Fruit fly (Drosophila melanogaster) whole organism, embryonic: ENCODE measurements around the gene CG15283.

ENCODE experiments used
- Asciz ChIP-seq: fragments of 200-800 bp; sonication (Bioruptor generic); optimal IDR thresholded peaks from 2 replicates; lab custom pipeline; 2017; ENCODE audit warnings: missing biosample characterization, mild to moderate bottlenecking, missing genetic modification characterization, missing genetic modification reagents
- Awh ChIP-seq: fragments of 200-800 bp; sonication (Bioruptor generic); IDR thresholded peaks from 2 replicates; pipeline ENCODE4, ENCODE4 v1.3.6; 2022; ENCODE audit warnings: missing biosample characterization, missing genetic modification characterization
- BEAF-32 ChIP-seq: fragments of 200-800 bp; sonication (Bioruptor generic); optimal IDR thresholded peaks from 3 replicates; lab custom pipeline; 2017; ENCODE audit warnings: missing biosample characterization, missing genetic modification characterization, mild to moderate bottlenecking, moderate library complexity, missing genetic modification reagents
- C15 ChIP-seq: fragments of 200-800 bp; sonication (Bioruptor generic); IDR thresholded peaks from 3 replicates; pipeline ENCODE4 v1.3.6; 2022; ENCODE audit warnings: missing biosample characterization, missing genetic modification characterization
- CG10274 ChIP-seq: fragments of 200-800 bp; sonication (Bioruptor generic); optimal IDR thresholded peaks from 3 replicates; lab custom pipeline; 2017; ENCODE audit warnings: missing biosample characterization, mild to moderate bottlenecking, missing genetic modification characterization
- CG11723 ChIP-seq: fragments of 200-800 bp; sonication (Bioruptor generic); optimal IDR thresholded peaks from 2 replicates; lab custom pipeline; 2017; ENCODE audit warnings: missing biosample characterization, mild to moderate bottlenecking, missing genetic modification characterization
- CG12071 ChIP-seq: fragments of 200-800 bp; sonication (Bioruptor generic); optimal IDR thresholded peaks from 3 replicates; lab custom pipeline; 2018; ENCODE audit warnings: missing biosample characterization, mild to moderate bottlenecking, missing genetic modification characterization
- CG1233 ChIP-seq: fragments of 200-800 bp; sonication (Bioruptor generic); optimal IDR thresholded peaks from 4 replicates; lab custom pipeline; 2018; ENCODE audit warnings: missing biosample characterization, mild to moderate bottlenecking, missing genetic modification characterization
- CG14860 ChIP-seq: fragments of 200-800 bp; sonication (Bioruptor generic); IDR thresholded peaks from 3 replicates; pipeline ENCODE4 v1.3.6; 2022; ENCODE audit warnings: missing biosample characterization, missing genetic modification characterization; ENCODE audit not compliant: partially characterized antibody
- CG15269 ChIP-seq: fragments of 200-800 bp; sonication (Bioruptor generic); optimal IDR thresholded peaks from 2 replicates; lab custom pipeline; 2018; ENCODE audit warnings: missing biosample characterization, mild to moderate bottlenecking, missing genetic modification characterization, moderate library complexity
- CG18764 ChIP-seq: fragments of 200-800 bp; sonication (Bioruptor generic); optimal IDR thresholded peaks from 3 replicates; lab custom pipeline; 2016; ENCODE audit warnings: missing biosample characterization, missing genetic modification characterization
- CG31365 ChIP-seq: fragments of 200-800 bp; sonication (Bioruptor generic); optimal IDR thresholded peaks from 2 replicates; lab custom pipeline; 2018; ENCODE audit warnings: missing biosample characterization, mild to moderate bottlenecking, missing genetic modification characterization
- CG4360 ChIP-seq: fragments of 200-800 bp; sonication (Bioruptor generic); IDR thresholded peaks from 2 replicates; pipeline ENCODE4 v1.3.6; 2022; ENCODE audit warnings: missing biosample characterization, missing genetic modification characterization
- CG7963 ChIP-seq: fragments of 200-800 bp; sonication (Bioruptor generic); IDR thresholded peaks from 3 replicates; pipeline ENCODE4 v1.3.6; 2022; ENCODE audit warnings: missing biosample characterization, missing genetic modification characterization; ENCODE audit not compliant: partially characterized antibody
- CG8478 ChIP-seq: fragments of >200 bp; optimal IDR thresholded peaks from 2 replicates; lab custom pipeline; 2018
- Deaf1 ChIP-seq: fragments of 200-800 bp; optimal IDR thresholded peaks from 3 replicates; lab custom pipeline; 2019; ENCODE audit warnings: missing biosample characterization, mild to moderate bottlenecking, missing genetic modification characterization, moderate library complexity
- Dek ChIP-seq: fragments of 200-800 bp; sonication (Bioruptor generic); optimal IDR thresholded peaks from 3 replicates; lab custom pipeline; 2019; ENCODE audit warnings: missing biosample characterization, mild to moderate bottlenecking, missing genetic modification characterization, moderate library complexity
- Ets65A ChIP-seq: fragments of 200-800 bp; sonication (Bioruptor generic); peaks from one replicate; lab custom pipeline; 2016; ENCODE audit warnings: missing biosample characterization, missing genetic modification characterization
- HHEX ChIP-seq: fragments of 200-800 bp; sonication (Bioruptor generic); optimal IDR thresholded peaks from 3 replicates; lab custom pipeline; 2017; ENCODE audit warnings: missing biosample characterization, mild to moderate bottlenecking, missing genetic modification characterization, missing genetic modification reagents
- Hey ChIP-seq: fragments of 200-800 bp; sonication (Bioruptor generic); optimal IDR thresholded peaks from 3 replicates; lab custom pipeline; 2018; ENCODE audit warnings: missing biosample characterization, mild to moderate bottlenecking, missing genetic modification characterization
- MBD-R2 ChIP-seq: fragments of 200-800 bp; sonication (Bioruptor generic); IDR thresholded peaks from 2 replicates; pipeline ENCODE4 v1.3.6; 2022; ENCODE audit warnings: missing biosample characterization, missing genetic modification characterization
- Max ChIP-seq: fragments of 200-800 bp; sonication (Bioruptor generic); optimal IDR thresholded peaks from 2 replicates; lab custom pipeline; 2016; ENCODE audit warnings: missing biosample characterization, mild to moderate bottlenecking, missing genetic modification characterization
- NfI ChIP-seq: fragments of 200-800 bp; sonication (Bioruptor generic); optimal IDR thresholded peaks from 3 replicates; lab custom pipeline; 2018; ENCODE audit warnings: missing biosample characterization, mild to moderate bottlenecking, missing genetic modification characterization, moderate library complexity
- Pdp1 ChIP-seq, 2 experiments: fragments of 200-800 bp; sonication (Bioruptor generic); optimal IDR thresholded peaks; 3 replicates each; lab custom pipeline; 2016; ENCODE audit warnings: missing biosample characterization in 2 of 2, missing genetic modification characterization in 2 of 2, mild to moderate bottlenecking in 1 of 2, moderate library complexity in 1 of 2
- Scr ChIP-seq: fragments of 200-800 bp; sonication (Bioruptor generic); IDR thresholded peaks from 2 replicates; pipeline ENCODE4 v1.3.6; 2022; ENCODE audit warnings: missing biosample characterization, missing genetic modification characterization; ENCODE audit not compliant: partially characterized antibody
- abd-A ChIP-seq: fragments of 200-800 bp; sonication (Bioruptor generic); optimal IDR thresholded peaks from 3 replicates; lab custom pipeline; 2019; ENCODE audit warnings: missing biosample characterization, mild to moderate bottlenecking, missing genetic modification characterization, moderate library complexity
- ac ChIP-seq: fragments of 200-800 bp; sonication (Bioruptor generic); optimal IDR thresholded peaks from 3 replicates; lab custom pipeline; 2017; ENCODE audit warnings: missing biosample characterization, mild to moderate bottlenecking, missing genetic modification characterization
- amos ChIP-seq: fragments of 200-800 bp; sonication (Bioruptor generic); IDR thresholded peaks from 2 replicates; pipeline ENCODE4 v1.3.6; 2022; ENCODE audit warnings: missing biosample characterization, missing genetic modification characterization; ENCODE audit not compliant: partially characterized antibody
- az2 ChIP-seq: fragments of 200-800 bp; sonication (Bioruptor generic); optimal IDR thresholded peaks from 3 replicates; lab custom pipeline; 2016; ENCODE audit warnings: missing biosample characterization, missing genetic modification characterization
- bab2 ChIP-seq: fragments of 200-800 bp; sonication (Bioruptor generic); optimal IDR thresholded peaks from 2 replicates; lab custom pipeline; 2016; ENCODE audit warnings: missing biosample characterization, missing genetic modification characterization
- bcd ChIP-seq: fragments of 200-800 bp; sonication (Bioruptor generic); optimal IDR thresholded peaks from 2 replicates; lab custom pipeline; 2017; ENCODE audit warnings: missing biosample characterization, mild to moderate bottlenecking, missing genetic modification characterization
- cwo ChIP-seq: fragments of 200-800 bp; sonication (Bioruptor generic); optimal IDR thresholded peaks from 3 replicates; lab custom pipeline; 2017; ENCODE audit warnings: missing biosample characterization, missing genetic modification characterization, mild to moderate bottlenecking, moderate library complexity, missing genetic modification reagents
- danr ChIP-seq: fragments of 200-800 bp; sonication (Bioruptor generic); IDR thresholded peaks from 2 replicates; pipeline ENCODE4 v1.3.6; 2022; ENCODE audit warnings: missing biosample characterization, missing genetic modification characterization
- eve ChIP-seq, 2 experiments: fragments of >200 bp; optimal IDR thresholded peaks; 2 replicates each; lab custom pipeline; 2017; ENCODE audit warnings: missing biosample characterization in 2 of 2, missing genetic modification characterization in 2 of 2
- eyg ChIP-seq: fragments of 200-800 bp; sonication (Bioruptor generic); optimal IDR thresholded peaks from 3 replicates; lab custom pipeline; 2016; ENCODE audit warnings: missing biosample characterization, missing genetic modification characterization
- fd102C ChIP-seq: fragments of 200-800 bp; sonication (Bioruptor generic); optimal IDR thresholded peaks from 2 replicates; lab custom pipeline; 2018; ENCODE audit warnings: missing biosample characterization, mild to moderate bottlenecking, missing genetic modification characterization, moderate library complexity
- h ChIP-seq: fragments of >200 bp; optimal IDR thresholded peaks from 2 replicates; lab custom pipeline; 2017
- mirr ChIP-seq: fragments of 200-800 bp; sonication (Bioruptor generic); optimal IDR thresholded peaks from 3 replicates; lab custom pipeline; 2018; ENCODE audit warnings: missing biosample characterization, mild to moderate bottlenecking, missing genetic modification characterization
- oc ChIP-seq: fragments of 200-800 bp; sonication (Bioruptor generic); optimal IDR thresholded peaks from 2 replicates; lab custom pipeline; 2018; ENCODE audit warnings: missing biosample characterization, mild to moderate bottlenecking, missing genetic modification characterization, moderate library complexity
- peb ChIP-seq: fragments of 200-800 bp; sonication (Bioruptor generic); IDR thresholded peaks from 2 replicates; pipeline ENCODE4 v1.3.6; 2022; ENCODE audit warnings: missing biosample characterization, missing genetic modification characterization
- row ChIP-seq: fragments of 200-800 bp; sonication (Bioruptor generic); IDR thresholded peaks from 3 replicates; pipeline ENCODE4 v1.3.6; 2022; ENCODE audit warnings: missing biosample characterization, missing genetic modification characterization
- salm ChIP-seq: fragments of 200-800 bp; sonication (Bioruptor generic); optimal IDR thresholded peaks from 2 replicates; lab custom pipeline; 2018; ENCODE audit warnings: missing biosample characterization, mild to moderate bottlenecking, missing genetic modification characterization
- sd ChIP-seq: fragments of 200-800 bp; sonication (Bioruptor generic); optimal IDR thresholded peaks from 3 replicates; lab custom pipeline; 2018; ENCODE audit warnings: missing biosample characterization, mild to moderate bottlenecking, missing genetic modification characterization, moderate library complexity
- sisA ChIP-seq: fragments of 200-800 bp; sonication (Bioruptor generic); IDR thresholded peaks from 2 replicates; pipeline ENCODE4 v1.3.6; 2022; ENCODE audit warnings: missing biosample characterization, missing genetic modification characterization
- sr ChIP-seq: fragments of 200-800 bp; sonication (Bioruptor generic); IDR thresholded peaks from 3 replicates; pipeline ENCODE4 v1.3.6; 2022; ENCODE audit warnings: missing biosample characterization, missing genetic modification characterization
- ssp ChIP-seq: fragments of 200-800 bp; sonication (Bioruptor generic); IDR thresholded peaks from 2 replicates; pipeline ENCODE4 v1.3.6; 2022; ENCODE audit warnings: missing biosample characterization, missing genetic modification characterization
- ttk ChIP-seq: fragments of 200-800 bp; sonication (Bioruptor generic); IDR thresholded peaks from 2 replicates; pipeline ENCODE4 v2.1.2; 2022; ENCODE audit warnings: missing biosample characterization, missing genetic modification characterization
- unpg ChIP-seq: fragments of 200-800 bp; sonication (Bioruptor generic); optimal IDR thresholded peaks from 3 replicates; lab custom pipeline; 2018; ENCODE audit warnings: missing biosample characterization, mild to moderate bottlenecking, missing genetic modification characterization, moderate library complexity
- vvl ChIP-seq: fragments of 200-800 bp; sonication (Bioruptor generic); IDR thresholded peaks from 2 replicates; pipeline ENCODE4 v1.3.6; 2022; ENCODE audit warnings: missing biosample characterization, missing genetic modification characterization
- wor ChIP-seq: fragments of 200-800 bp; sonication (Bioruptor generic); IDR thresholded peaks from 2 replicates; pipeline ENCODE4 v1.3.6; 2022; ENCODE audit warnings: missing biosample characterization, missing genetic modification characterization

Gene CG15283

dm6 chr2L:14411102-14411501 lies 39.6 kb downstream of the CG15283 start:
- TF ChIP-seq eve (GFP tag; optimal IDR thresholded peaks at IDR 0.05; lab: Kevin White, UChicago) (peak in 1 of 2 experiments; percentile 21), sr (GFP tag; lab: Robert Waterston, UW) (peak; percentile 37; the same call in 1 of the 3 replicates), abd-A (tag; lab: Kevin White, UChicago) (peak; percentile 97), CG31365 (no peak), CG12071 (GFP tag; lab: Kevin White, UChicago) (no peak), Scr (no peak), fd102C (no peak), Awh (GFP tag; lab: Robert Waterston, UW) (peak; percentile 74; the same call in 1 of the 2 replicates), peb (GFP tag; lab: Robert Waterston, UW) (no peak), CG7963 (GFP tag; lab: Robert Waterston, UW) (no peak), danr (GFP tag; lab: Robert Waterston, UW) (no peak), sd (tag; lab: Kevin White, UChicago) (peak; percentile 62), h (lab: Kevin White, UChicago) (no peak), mirr (GFP tag; lab: Kevin White, UChicago) (no peak), Hey (tag; lab: Kevin White, UChicago) (no peak), CG14860 (no peak), CG15269 (tag; lab: Kevin White, UChicago) (no peak), Ets65A (GFP tag; lab: Kevin White, UChicago) (no peak), oc (tag; lab: Kevin White, UChicago) (peak; percentile 11), C15 (GFP tag; lab: Robert Waterston, UW) (no peak), bcd (GFP tag; lab: Kevin White, UChicago) (no peak), cwo (GFP tag; lab: Kevin White, UChicago) (no peak), vvl (peak; percentile 54; the same call in 1 of the 2 replicates)

dm6 chr2L:14410331-14410730 lies 40.4 kb downstream of the CG15283 start:
- no peak for TF ChIP-seq CG8478
- TF ChIP-seq row = peak; percentile 7; the same call in 1 of the 3 replicates
- no peak; the same call in 1 of the 2 replicates for TF ChIP-seq amos
- no peak for TF ChIP-seq Asciz (GFP tag; lab: Kevin White, UChicago)
- no peak for TF ChIP-seq Max (GFP tag; lab: Kevin White, UChicago)
- TF ChIP-seq bab2 (GFP tag; lab: Kevin White, UChicago) = no peak
- TF ChIP-seq az2 (GFP tag; lab: Kevin White, UChicago) = no peak
- no peak for TF ChIP-seq CG1233 (GFP tag; lab: Kevin White, UChicago)
- TF ChIP-seq Dek (tag; lab: Kevin White, UChicago) = no peak
- no peak for TF ChIP-seq ttk (GFP tag; lab: Robert Waterston, UW)
- TF ChIP-seq sd (tag; lab: Kevin White, UChicago) = peak; percentile 94
- TF ChIP-seq Scr = 0 out of 2 replicates have a peak, but pooled peaks have one; percentile 9
- TF ChIP-seq eyg (GFP tag; lab: Kevin White, UChicago) = no peak
- TF ChIP-seq NfI (GFP tag; lab: Kevin White, UChicago) = no peak
- TF ChIP-seq CG4360 (GFP tag; lab: Robert Waterston, UW) = peak; percentile 92
- no peak for TF ChIP-seq HHEX (GFP tag; lab: Kevin White, UChicago)
- TF ChIP-seq sisA (GFP tag; lab: Robert Waterston, UW) = no peak
- no peak for TF ChIP-seq salm (tag; lab: Kevin White, UChicago)
- no peak for TF ChIP-seq Awh (GFP tag; lab: Robert Waterston, UW)
- TF ChIP-seq CG31365 = peak; percentile 29
- TF ChIP-seq Deaf1 (tag; lab: Kevin White, UChicago) = peak; percentile 69
- TF ChIP-seq CG10274 (GFP tag; lab: Kevin White, UChicago) = no peak
- no peak for TF ChIP-seq unpg
- peak in 1 of 2 experiments; percentile 10 for TF ChIP-seq Pdp1 (GFP tag; optimal IDR thresholded peaks at IDR 0.05; lab: Kevin White, UChicago)
- TF ChIP-seq MBD-R2 (GFP tag; lab: Robert Waterston, UW) = 0 out of 2 replicates have a peak, but pooled peaks have one; percentile 19
- no peak for TF ChIP-seq CG18764
- TF ChIP-seq wor (GFP tag; lab: Robert Waterston, UW) = no peak
- TF ChIP-seq BEAF-32 = no peak
- TF ChIP-seq ac (GFP tag; lab: Kevin White, UChicago) = no peak
- no peak for TF ChIP-seq ssp (GFP tag; lab: Robert Waterston, UW)
- no peak for TF ChIP-seq CG11723 (GFP tag; lab: Kevin White, UChicago)
